Fruit fly (Drosophila melanogaster) whole organism, embryonic: ENCODE results near the gene Dpy-30L1.

Source experiments
- Abd-B ChIP-seq: fragments of 200-800 bp; sonication (Bioruptor generic); optimal IDR thresholded peaks from 2 replicates; lab custom pipeline; 2018; ENCODE audit warnings: missing biosample characterization, mild to moderate bottlenecking, missing genetic modification characterization, moderate library complexity
- CG10321 ChIP-seq: fragments of 200-800 bp; sonication (Bioruptor generic); IDR thresholded peaks from 2 replicates; pipeline ENCODE4 v1.3.6; 2022; ENCODE audit warnings: missing biosample characterization, missing genetic modification characterization
- CG11456 ChIP-seq: fragments of 200-800 bp; sonication (Bioruptor generic); IDR thresholded peaks from 3 replicates; pipeline ENCODE4 v1.3.6; 2022; ENCODE audit warnings: missing biosample characterization, missing genetic modification characterization
- CG12071 ChIP-seq: fragments of 200-800 bp; sonication (Bioruptor generic); optimal IDR thresholded peaks from 3 replicates; lab custom pipeline; 2018; ENCODE audit warnings: missing biosample characterization, mild to moderate bottlenecking, missing genetic modification characterization
- CG12219 ChIP-seq: fragments of 200-800 bp; sonication (Bioruptor generic); optimal IDR thresholded peaks from 3 replicates; lab custom pipeline; 2018; ENCODE audit warnings: missing biosample characterization, mild to moderate bottlenecking, missing genetic modification characterization
- CG13287 ChIP-seq: fragments of 200-800 bp; sonication (Bioruptor generic); IDR thresholded peaks from 2 replicates; pipeline ENCODE4 v1.3.6; 2022; ENCODE audit warnings: missing biosample characterization, missing genetic modification characterization; ENCODE audit not compliant: partially characterized antibody
- CG15479 ChIP-seq: fragments of 200-800 bp; sonication (Bioruptor generic); optimal IDR thresholded peaks from 3 replicates; lab custom pipeline; 2019; ENCODE audit warnings: missing biosample characterization, mild to moderate bottlenecking, missing genetic modification characterization, moderate library complexity
- CG2129 ChIP-seq: fragments of 200-800 bp; sonication (Bioruptor generic); IDR thresholded peaks from 2 replicates; pipeline ENCODE4 v1.3.6; 2022; ENCODE audit warnings: missing biosample characterization, missing genetic modification characterization; ENCODE audit not compliant: partially characterized antibody
- CG2678 ChIP-seq: fragments of 200-800 bp; sonication (Bioruptor generic); optimal IDR thresholded peaks from 3 replicates; lab custom pipeline; 2019; ENCODE audit warnings: missing biosample characterization, mild to moderate bottlenecking, missing genetic modification characterization, moderate library complexity
- CG2889 ChIP-seq: fragments of 200-800 bp; sonication (Bioruptor generic); IDR thresholded peaks from 3 replicates; pipeline ENCODE4 v1.3.6; 2022; ENCODE audit warnings: missing biosample characterization, missing genetic modification characterization
- CG3065 ChIP-seq: fragments of 200-800 bp; sonication (Bioruptor generic); optimal IDR thresholded peaks from 2 replicates; lab custom pipeline; 2016; ENCODE audit warnings: missing biosample characterization, missing genetic modification characterization
- CG31224 ChIP-seq: fragments of 200-800 bp; sonication (Bioruptor generic); IDR thresholded peaks from 2 replicates; pipeline ENCODE4 v1.3.6; 2022; ENCODE audit warnings: missing biosample characterization, missing genetic modification characterization
- CG31441 ChIP-seq: fragments of 200-800 bp; sonication (Bioruptor generic); IDR thresholded peaks from 2 replicates; pipeline ENCODE4 v1.3.6; 2022; ENCODE audit warnings: missing biosample characterization, missing genetic modification characterization
- CG32532 ChIP-seq: fragments of 200-800 bp; sonication (Bioruptor generic); IDR thresholded peaks from 2 replicates; pipeline ENCODE4 v1.3.6; 2022; ENCODE audit warnings: missing biosample characterization, missing genetic modification characterization
- CG3407 ChIP-seq: fragments of 200-800 bp; sonication (Bioruptor generic); optimal IDR thresholded peaks from 2 replicates; lab custom pipeline; 2018; ENCODE audit warnings: missing biosample characterization, mild to moderate bottlenecking, missing genetic modification characterization
- CG34224 ChIP-seq: fragments of 200-800 bp; sonication (Bioruptor generic); IDR thresholded peaks from 3 replicates; pipeline ENCODE4 v1.3.6; 2022; ENCODE audit warnings: missing biosample characterization, missing genetic modification characterization; ENCODE audit not compliant: partially characterized antibody
- CG3847 ChIP-seq: fragments of 200-800 bp; sonication (Bioruptor generic); IDR thresholded peaks from 2 replicates; pipeline ENCODE4 v1.3.6; 2022; ENCODE audit warnings: missing biosample characterization, missing genetic modification characterization
- CG6683 ChIP-seq: fragments of 200-800 bp; sonication (Bioruptor generic); optimal IDR thresholded peaks from 2 replicates; lab custom pipeline; 2017; ENCODE audit warnings: missing biosample characterization, mild to moderate bottlenecking, missing genetic modification characterization, missing genetic modification reagents
- CG6791 ChIP-seq: fragments of 200-800 bp; sonication (Bioruptor generic); IDR thresholded peaks from 3 replicates; pipeline ENCODE4 v1.3.6; 2022; ENCODE audit warnings: missing biosample characterization, missing genetic modification characterization; ENCODE audit not compliant: partially characterized antibody
- CG7987 ChIP-seq: fragments of 200-800 bp; sonication (Bioruptor generic); optimal IDR thresholded peaks from 2 replicates; lab custom pipeline; 2018; ENCODE audit warnings: missing biosample characterization, mild to moderate bottlenecking, missing genetic modification characterization, moderate library complexity
- CG8944 ChIP-seq: fragments of 200-800 bp; sonication (Bioruptor generic); optimal IDR thresholded peaks from 3 replicates; lab custom pipeline; 2016; ENCODE audit warnings: missing biosample characterization, missing genetic modification characterization
- Camta ChIP-seq: fragments of 200-800 bp; sonication (Bioruptor generic); optimal IDR thresholded peaks from 2 replicates; lab custom pipeline; 2016; ENCODE audit warnings: missing biosample characterization, missing genetic modification characterization
- Drgx ChIP-seq: fragments of 200-800 bp; sonication (Bioruptor generic); IDR thresholded peaks from 2 replicates; pipeline ENCODE4 v1.3.6; 2022; ENCODE audit warnings: missing biosample characterization, missing genetic modification characterization
- HLH54F ChIP-seq: fragments of 200-800 bp; sonication (Bioruptor generic); optimal IDR thresholded peaks from 3 replicates; lab custom pipeline; 2016; ENCODE audit warnings: missing biosample characterization, missing genetic modification characterization
- Hey ChIP-seq: fragments of 200-800 bp; sonication (Bioruptor generic); optimal IDR thresholded peaks from 3 replicates; lab custom pipeline; 2018; ENCODE audit warnings: missing biosample characterization, mild to moderate bottlenecking, missing genetic modification characterization
- MBD-R2 ChIP-seq: fragments of 200-800 bp; sonication (Bioruptor generic); IDR thresholded peaks from 2 replicates; pipeline ENCODE4 v1.3.6; 2022; ENCODE audit warnings: missing biosample characterization, missing genetic modification characterization
- amos ChIP-seq: fragments of 200-800 bp; sonication (Bioruptor generic); IDR thresholded peaks from 2 replicates; pipeline ENCODE4 v1.3.6; 2022; ENCODE audit warnings: missing biosample characterization, missing genetic modification characterization; ENCODE audit not compliant: partially characterized antibody
- ara ChIP-seq: fragments of 200-800 bp; sonication (Bioruptor generic); IDR thresholded peaks from 2 replicates; pipeline ENCODE4 v1.3.6; 2022; ENCODE audit warnings: missing biosample characterization, missing genetic modification characterization
- bcd ChIP-seq: fragments of 200-800 bp; sonication (Bioruptor generic); optimal IDR thresholded peaks from 2 replicates; lab custom pipeline; 2017; ENCODE audit warnings: missing biosample characterization, mild to moderate bottlenecking, missing genetic modification characterization
- caup ChIP-seq: fragments of 200-800 bp; sonication (Bioruptor generic); optimal IDR thresholded peaks from 3 replicates; lab custom pipeline; 2017; ENCODE audit warnings: missing biosample characterization, mild to moderate bottlenecking, missing genetic modification characterization, moderate library complexity; ENCODE audit not compliant: severe bottlenecking
- dati ChIP-seq: fragments of 200-800 bp; sonication (Bioruptor generic); IDR thresholded peaks from 2 replicates; pipeline ENCODE4 v1.3.6; 2022; ENCODE audit warnings: missing biosample characterization, missing genetic modification characterization
- disco-r ChIP-seq: fragments of 200-800 bp; sonication (Bioruptor generic); optimal IDR thresholded peaks from 2 replicates; lab custom pipeline; 2016; ENCODE audit warnings: missing biosample characterization, missing genetic modification characterization
- fd102C ChIP-seq: fragments of 200-800 bp; sonication (Bioruptor generic); optimal IDR thresholded peaks from 2 replicates; lab custom pipeline; 2018; ENCODE audit warnings: missing biosample characterization, mild to moderate bottlenecking, missing genetic modification characterization, moderate library complexity
- gem ChIP-seq: fragments of 200-800 bp; sonication (Bioruptor generic); optimal IDR thresholded peaks from 2 replicates; lab custom pipeline; 2019; ENCODE audit warnings: missing biosample characterization, mild to moderate bottlenecking, missing genetic modification characterization, moderate library complexity
- gfzf ChIP-seq: fragments of 200-800 bp; sonication (Bioruptor generic); optimal IDR thresholded peaks from 2 replicates; lab custom pipeline; 2016; ENCODE audit warnings: missing biosample characterization, mild to moderate bottlenecking, missing genetic modification characterization, moderate library complexity
- inv ChIP-seq: fragments of 200-800 bp; sonication (Bioruptor generic); IDR thresholded peaks from 2 replicates; pipeline ENCODE4 v1.3.6; 2022; ENCODE audit warnings: missing biosample characterization, missing genetic modification characterization; ENCODE audit not compliant: partially characterized antibody
- kni ChIP-seq: fragments of 200-800 bp; sonication (Bioruptor generic); optimal IDR thresholded peaks from 3 replicates; lab custom pipeline; 2017; ENCODE audit warnings: mild to moderate bottlenecking, missing biosample characterization, missing genetic modification reagents, missing genetic modification characterization
- knrl ChIP-seq: fragments of 200-800 bp; sonication (Bioruptor generic); IDR thresholded peaks from 3 replicates; pipeline ENCODE4 v1.3.6; 2022; ENCODE audit warnings: missing biosample characterization, missing genetic modification characterization; ENCODE audit not compliant: partially characterized antibody
- lbe ChIP-seq: fragments of 200-800 bp; sonication (Bioruptor generic); optimal IDR thresholded peaks from 2 replicates; lab custom pipeline; 2016; ENCODE audit warnings: missing biosample characterization, mild to moderate bottlenecking, missing genetic modification characterization
- nmo ChIP-seq: fragments of 200-800 bp; sonication (Bioruptor generic); optimal IDR thresholded peaks from 2 replicates; lab custom pipeline; 2018; ENCODE audit warnings: missing biosample characterization, mild to moderate bottlenecking, missing genetic modification characterization, moderate library complexity
- org-1 ChIP-seq: fragments of 200-800 bp; sonication (Bioruptor generic); optimal IDR thresholded peaks from 2 replicates; lab custom pipeline; 2017; ENCODE audit warnings: missing biosample characterization, missing genetic modification characterization
- peb ChIP-seq: fragments of 200-800 bp; sonication (Bioruptor generic); IDR thresholded peaks from 2 replicates; pipeline ENCODE4 v1.3.6; 2022; ENCODE audit warnings: missing biosample characterization, missing genetic modification characterization
- run ChIP-seq: fragments of 200-800 bp; sonication (Bioruptor generic); optimal IDR thresholded peaks from 3 replicates; lab custom pipeline; 2018; ENCODE audit warnings: missing biosample characterization, mild to moderate bottlenecking, missing genetic modification characterization
- sd ChIP-seq: fragments of 200-800 bp; sonication (Bioruptor generic); optimal IDR thresholded peaks from 3 replicates; lab custom pipeline; 2018; ENCODE audit warnings: missing biosample characterization, mild to moderate bottlenecking, missing genetic modification characterization, moderate library complexity
- sisA ChIP-seq: fragments of 200-800 bp; sonication (Bioruptor generic); IDR thresholded peaks from 2 replicates; pipeline ENCODE4 v1.3.6; 2022; ENCODE audit warnings: missing biosample characterization, missing genetic modification characterization
- slbo ChIP-seq: fragments of 200-800 bp; sonication (Bioruptor generic); IDR thresholded peaks from 2 replicates; pipeline ENCODE4 v1.3.6; 2022; ENCODE audit warnings: missing biosample characterization, missing genetic modification characterization
- sna ChIP-seq: fragments of 200-800 bp; sonication (Bioruptor generic); IDR thresholded peaks from 2 replicates; pipeline ENCODE4 v1.3.6; 2022; ENCODE audit warnings: missing biosample characterization, missing genetic modification characterization; ENCODE audit not compliant: partially characterized antibody
- stwl ChIP-seq: fragments of 200-800 bp; sonication (Bioruptor generic); optimal IDR thresholded peaks from 3 replicates; lab custom pipeline; 2018; ENCODE audit warnings: missing biosample characterization, mild to moderate bottlenecking, missing genetic modification characterization, moderate library complexity
- tna ChIP-seq: fragments of 200-800 bp; sonication (Bioruptor generic); IDR thresholded peaks from 2 replicates; pipeline ENCODE4 v1.3.6; 2022; ENCODE audit warnings: missing biosample characterization, missing genetic modification characterization; ENCODE audit not compliant: partially characterized antibody
- wek ChIP-seq: fragments of 200-800 bp; sonication (Bioruptor generic); optimal IDR thresholded peaks from 3 replicates; lab custom pipeline; 2018; ENCODE audit warnings: missing biosample characterization, mild to moderate bottlenecking, missing genetic modification characterization, moderate library complexity

The Dpy-30L1 gene

dm6 chr2L:10743714-10744113 lies 11.3 kb downstream of the Dpy-30L1 start, which contains the start of gene CG6729 (continued):
- TF ChIP-seq MBD-R2, result peak; percentile 87
- TF ChIP-seq CG13287 (GFP tag; lab: Robert Waterston, UW), result peak; percentile 83
- no peak for TF ChIP-seq dati
- TF ChIP-seq disco-r (GFP tag; lab: Kevin White, UChicago), result no peak
- TF ChIP-seq amos (GFP tag; lab: Robert Waterston, UW), result peak; percentile 74
- TF ChIP-seq CG2678, result no peak
- TF ChIP-seq Camta, result no peak
- TF ChIP-seq CG8944 (GFP tag; lab: Kevin White, UChicago), result no peak
- TF ChIP-seq caup (GFP tag; lab: Kevin White, UChicago), result no peak
- no peak for TF ChIP-seq CG3065 (GFP tag; lab: Kevin White, UChicago)
- TF ChIP-seq Abd-B (GFP tag; lab: Kevin White, UChicago), result no peak
- no peak for TF ChIP-seq nmo (GFP tag; lab: Kevin White, UChicago)
- TF ChIP-seq bcd (GFP tag; lab: Kevin White, UChicago), result no peak
- TF ChIP-seq CG12219 (GFP tag; lab: Kevin White, UChicago), result no peak
- no peak for TF ChIP-seq CG15479
- TF ChIP-seq gem (tag; lab: Kevin White, UChicago), result no peak
- peak; percentile 78 for TF ChIP-seq CG34224
- no peak for TF ChIP-seq CG2889
- no peak for TF ChIP-seq peb (GFP tag; lab: Robert Waterston, UW)
- no peak for TF ChIP-seq CG11456 (GFP tag; lab: Robert Waterston, UW)
- TF ChIP-seq CG2129 (GFP tag; lab: Robert Waterston, UW), result peak; percentile 43
- TF ChIP-seq lbe (GFP tag; lab: Kevin White, UChicago), result peak; percentile 7
- TF ChIP-seq tna, result peak; percentile 61; the same call in 1 of the 2 replicates
- TF ChIP-seq knrl (GFP tag; lab: Robert Waterston, UW), result peak; percentile 61
- no peak for TF ChIP-seq wek (GFP tag; lab: Kevin White, UChicago)
- TF ChIP-seq CG3407 (GFP tag; lab: Kevin White, UChicago), result no peak
- TF ChIP-seq CG6683 (GFP tag; lab: Kevin White, UChicago), result no peak
- TF ChIP-seq Hey (tag; lab: Kevin White, UChicago), result no peak
- TF ChIP-seq CG31441, result no peak
- TF ChIP-seq sisA (GFP tag; lab: Robert Waterston, UW), result no peak
- TF ChIP-seq stwl, result peak; percentile 58
- TF ChIP-seq CG7987 (GFP tag; lab: Kevin White, UChicago), result no peak
- 0 out of 2 replicates have a peak, but pooled peaks have one; percentile 6 for TF ChIP-seq CG3847 (GFP tag; lab: Robert Waterston, UW)
- TF ChIP-seq run, result no peak
- peak; percentile 80 for TF ChIP-seq CG6791
- no peak for TF ChIP-seq CG31224 (GFP tag; lab: Robert Waterston, UW)
- peak; percentile 19 for TF ChIP-seq gfzf (GFP tag; lab: Kevin White, UChicago)
- TF ChIP-seq Drgx (GFP tag; lab: Robert Waterston, UW), result no peak
- TF ChIP-seq sna (GFP tag; lab: Robert Waterston, UW), result peak; percentile 57
- TF ChIP-seq HLH54F (GFP tag; lab: Kevin White, UChicago), result no peak
- no peak for TF ChIP-seq ara (GFP tag; lab: Robert Waterston, UW)
- TF ChIP-seq kni (GFP tag; lab: Kevin White, UChicago), result no peak
- TF ChIP-seq CG10321 (GFP tag; lab: Robert Waterston, UW), result no peak
- TF ChIP-seq slbo (GFP tag; lab: Robert Waterston, UW), result no peak
- TF ChIP-seq CG12071 (GFP tag; lab: Kevin White, UChicago), result no peak
- TF ChIP-seq inv (GFP tag; lab: Robert Waterston, UW), result peak; percentile 29; the same call in 1 of the 2 replicates
- TF ChIP-seq org-1 (GFP tag; lab: Kevin White, UChicago), result no peak
- no peak for TF ChIP-seq fd102C (GFP tag; lab: Kevin White, UChicago)
- TF ChIP-seq sd, result no peak
- TF ChIP-seq CG32532 (GFP tag; lab: Robert Waterston, UW), result no peak
